Worm (Caenorhabditis elegans) whole organism, L3 larva: ENCODE results near the gene col-94.

Source experiments
- ama-1 ChIP-seq: fragments of 150-350 bp; optimal IDR thresholded peaks from 2 replicates; lab custom pipeline; 2018
- elt-2 ChIP-seq: sonication (generic microtip); optimal IDR thresholded peaks from 2 replicates; lab custom pipeline; 2016; ENCODE audit warnings: missing genetic modification reagents, mild to moderate bottlenecking, missing genetic modification characterization, missing compliant biosample characterization
- fkh-10 ChIP-seq: sonication (generic microtip); optimal IDR thresholded peaks from 2 replicates; lab custom pipeline; 2017; ENCODE audit warnings: missing biosample characterization, missing genetic modification reagents, missing genetic modification characterization
- mml-1 ChIP-seq: fragments of 150-350 bp; sonication (generic microtip); optimal IDR thresholded peaks from 3 replicates; lab custom pipeline; 2014; ENCODE audit warnings: missing biosample characterization, missing genetic modification characterization
- nhr-11 ChIP-seq: fragments of 150-350 bp; optimal IDR thresholded peaks from 2 replicates; lab custom pipeline; 2014; ENCODE audit warnings: missing biosample characterization, missing genetic modification characterization
- nhr-237 ChIP-seq: fragments of 150-350 bp; optimal IDR thresholded peaks from 2 replicates; lab custom pipeline; 2014; ENCODE audit warnings: missing biosample characterization, missing genetic modification characterization
- nhr-76 ChIP-seq: fragments of 150-350 bp; sonication (generic microtip); optimal IDR thresholded peaks from 5 replicates; lab custom pipeline; 2014; ENCODE audit warnings: missing biosample characterization, missing genetic modification characterization
- pha-4 ChIP-seq: fragments of 150-350 bp; optimal IDR thresholded peaks from 2 replicates; lab custom pipeline; 2014; ENCODE audit warnings: missing biosample characterization, missing genetic modification reagents, missing genetic modification characterization
- pqm-1 ChIP-seq: fragments of 150-350 bp; optimal IDR thresholded peaks from 2 replicates; lab custom pipeline; 2017; ENCODE audit warnings: missing biosample characterization, missing genetic modification characterization, inconsistent platforms
- unc-62 ChIP-seq: fragments of 150-350 bp; sonication (generic microtip); optimal IDR thresholded peaks from 4 replicates; lab custom pipeline; 2014; ENCODE audit warnings: missing biosample characterization, missing genetic modification reagents, missing genetic modification characterization
- ztf-11 ChIP-seq: fragments of 150-350 bp; optimal IDR thresholded peaks from 2 replicates; lab custom pipeline; 2014; ENCODE audit warnings: missing biosample characterization, missing genetic modification characterization

ce11 chrIII:10957236-10957635 lies 30.4 kb downstream of the col-94 start:
- TF ChIP-seq fkh-10 (GFP tag; lab: Kevin White, UChicago): no peak
- no peak for TF ChIP-seq pqm-1 (tag; lab: Kevin White, UChicago)
- TF ChIP-seq elt-2: no peak
- TF ChIP-seq pha-4: no peak
- no peak for TF ChIP-seq unc-62 (GFP tag; lab: Kevin White, UChicago)
- no peak for TF ChIP-seq ztf-11 (tag; lab: Kevin White, UChicago)
- no peak for TF ChIP-seq nhr-76
- no peak for TF ChIP-seq ama-1 (lab: Kevin White, UChicago)
- no peak for TF ChIP-seq mml-1 (tag; lab: Kevin White, UChicago)
- TF ChIP-seq nhr-237: no peak
- no peak for TF ChIP-seq nhr-11
